Fruit fly (Drosophila melanogaster) ovary, adult (tissue): Measurements from ENCODE around the gene Dhpr.

ENCODE experiments used
- CG17801 ChIP-seq: fragments of 200-800 bp; optimal IDR thresholded peaks from 2 replicates; lab custom pipeline; 2019; ENCODE audit warnings: missing biosample characterization, mild to moderate bottlenecking, missing genetic modification characterization, moderate library complexity; ENCODE audit not compliant: partially characterized antibody

Gene Dhpr

DNA sequence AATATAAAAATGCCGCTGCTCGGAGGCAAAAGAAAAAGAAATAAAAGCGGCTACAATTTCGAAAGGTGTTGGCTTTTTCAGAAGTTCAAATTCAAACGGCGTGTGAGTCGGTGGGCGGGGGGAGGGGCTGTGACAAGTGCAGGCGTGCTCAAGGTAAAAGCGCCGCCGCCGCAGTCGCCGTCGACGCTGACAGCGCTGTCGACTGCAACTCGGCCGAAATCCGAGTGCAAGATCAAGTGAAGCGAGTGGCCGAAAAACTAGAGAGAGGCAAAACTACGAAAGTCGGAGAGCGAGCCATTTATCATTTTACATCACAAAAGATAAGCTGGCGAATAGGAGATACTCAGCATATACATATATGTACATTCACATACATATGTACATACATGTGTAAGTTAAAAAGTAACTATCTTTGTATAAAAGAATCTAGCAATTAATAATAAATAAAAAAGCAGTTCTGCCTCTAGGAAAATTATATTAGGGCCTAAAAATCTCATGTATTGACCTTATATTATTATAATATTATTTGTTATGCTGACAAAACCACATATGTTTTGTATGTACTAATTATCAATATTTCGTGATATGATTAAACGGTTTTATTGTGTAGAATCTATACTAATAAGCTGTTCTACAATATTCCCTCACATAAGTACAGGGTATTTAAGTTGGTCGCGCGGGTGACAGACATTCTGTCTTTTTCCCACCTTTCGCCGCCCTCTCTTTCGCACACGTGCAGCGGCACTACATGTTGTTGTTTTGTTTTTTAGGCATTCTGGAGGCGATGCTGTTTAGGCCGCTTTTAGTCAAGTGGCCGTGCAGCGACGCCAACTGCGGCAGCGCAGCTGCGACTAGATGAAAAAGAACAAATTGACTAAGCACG is 5.4 kb upstream of the Dhpr start:
- TF ChIP-seq CG17801 (GFP tag; lab: Kevin White, UChicago) = no peak

dm6 chr3L:9129583-9130146 is 4.7 kb upstream of the Dhpr start:
- no peak for TF ChIP-seq CG17801 (GFP tag; lab: Kevin White, UChicago)

- TF ChIP-seq CG17801 (GFP tag; lab: Kevin White, UChicago) = no peak
Measured at dm6 chr3L:9135792-9136191, 1.4 kb downstream of the Dhpr start.

- TF ChIP-seq CG17801 (GFP tag; lab: Kevin White, UChicago) = no peak
Measured at dm6 chr3L:9136976-9137954, 2.9 kb downstream of the Dhpr start, which contains the start of the genes Use1 and nwk. TSS of gene Use1 (minus strand) at chr3L:9137181. TSS of gene nwk (plus strand) at chr3L:9137860.

- TF ChIP-seq CG17801 (GFP tag; lab: Kevin White, UChicago) = no peak
Measured at dm6 chr3L:9139553-9139952, 5.2 kb downstream of the Dhpr start.

DNA sequence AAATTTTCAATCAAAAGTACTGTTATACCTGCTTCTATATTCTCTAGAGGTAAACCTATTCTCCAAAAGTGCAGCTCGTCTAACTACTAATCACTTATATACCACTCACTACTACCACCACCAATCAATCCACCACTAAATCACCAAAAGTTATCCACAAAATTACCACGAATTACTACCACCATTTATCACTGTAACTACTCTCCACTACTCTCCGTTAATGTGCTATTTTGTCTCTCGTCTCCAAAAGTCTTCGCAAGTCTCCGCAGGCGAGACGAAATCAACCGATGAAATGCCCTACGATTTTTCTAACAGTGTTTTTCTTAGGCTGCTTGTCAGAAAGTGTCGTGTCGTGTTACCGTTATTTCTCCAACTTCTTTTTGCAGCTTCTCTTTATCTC is 7.6 kb downstream of the Dhpr start:
- TF ChIP-seq CG17801 (GFP tag; lab: Kevin White, UChicago) = no peak

DNA sequence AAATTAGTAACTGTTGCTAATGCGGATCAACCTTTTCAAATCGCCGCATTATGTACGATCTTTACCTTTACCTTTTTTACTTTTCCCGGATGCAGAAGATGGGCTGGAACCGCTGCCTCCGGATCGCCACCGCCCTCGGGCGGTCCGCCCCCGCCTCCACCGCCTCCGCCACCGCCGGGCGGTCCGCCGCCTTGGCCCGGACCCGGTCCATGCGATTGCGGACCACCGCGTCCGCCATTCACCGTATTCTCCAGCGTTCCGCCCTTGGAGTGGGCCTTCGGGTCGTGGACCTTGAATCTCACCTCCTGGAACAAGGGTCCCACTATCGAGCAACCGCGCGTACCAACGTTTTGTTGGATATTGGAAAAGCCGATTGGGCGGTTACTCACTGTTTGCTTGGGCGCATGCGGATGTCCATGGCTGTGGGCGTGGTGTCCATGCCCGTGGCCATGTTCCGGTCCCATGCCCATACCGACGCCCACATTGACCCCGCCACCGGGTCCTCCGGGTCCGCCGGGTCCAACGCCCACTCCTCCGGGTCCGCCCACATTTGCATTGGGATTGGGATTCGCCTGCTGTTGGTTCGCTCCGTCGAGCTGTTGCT is 16.9 kb downstream of the Dhpr start:
- no peak for TF ChIP-seq CG17801 (GFP tag; lab: Kevin White, UChicago)

DNA sequence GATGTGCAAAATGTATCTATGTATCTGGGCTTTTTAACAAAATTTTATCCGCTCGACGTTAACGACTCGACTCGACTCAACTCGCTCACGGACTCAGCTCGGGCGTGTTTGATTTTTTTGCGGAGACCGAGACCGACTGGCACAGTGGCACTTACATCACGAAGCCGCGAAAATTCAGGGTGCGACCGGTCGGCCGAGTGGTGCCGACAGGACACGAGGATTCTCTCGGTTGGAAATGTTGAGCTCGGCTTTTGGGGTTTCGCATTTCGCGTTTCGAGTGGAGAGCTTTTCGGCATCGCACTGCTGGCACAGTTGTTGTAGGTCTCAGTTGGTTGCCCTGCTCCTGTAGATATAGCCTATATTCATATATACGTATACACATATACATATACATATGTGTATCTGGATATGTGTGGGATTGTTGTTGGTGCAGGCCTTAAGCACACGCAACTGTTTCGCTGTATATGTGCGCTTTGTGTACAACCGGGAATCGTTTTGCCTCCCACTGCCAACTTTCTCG is 47.8 kb downstream of the Dhpr start, which contains the start of gene Rdl:
Gene Rdl (minus strand): TSS at position 97 of the 520 bp plus-strand sequence.
- no peak for TF ChIP-seq CG17801 (GFP tag; lab: Kevin White, UChicago)
